Fruit fly (Drosophila melanogaster) ovary, adult (tissue): ENCODE measurements around the gene CG8997.

ENCODE experiments used
- CG17801 ChIP-seq: fragments of 200-800 bp; optimal IDR thresholded peaks from 2 replicates; lab custom pipeline; 2019; ENCODE audit warnings: missing biosample characterization, mild to moderate bottlenecking, missing genetic modification characterization, moderate library complexity; ENCODE audit not compliant: partially characterized antibody

The CG8997 gene

DNA sequence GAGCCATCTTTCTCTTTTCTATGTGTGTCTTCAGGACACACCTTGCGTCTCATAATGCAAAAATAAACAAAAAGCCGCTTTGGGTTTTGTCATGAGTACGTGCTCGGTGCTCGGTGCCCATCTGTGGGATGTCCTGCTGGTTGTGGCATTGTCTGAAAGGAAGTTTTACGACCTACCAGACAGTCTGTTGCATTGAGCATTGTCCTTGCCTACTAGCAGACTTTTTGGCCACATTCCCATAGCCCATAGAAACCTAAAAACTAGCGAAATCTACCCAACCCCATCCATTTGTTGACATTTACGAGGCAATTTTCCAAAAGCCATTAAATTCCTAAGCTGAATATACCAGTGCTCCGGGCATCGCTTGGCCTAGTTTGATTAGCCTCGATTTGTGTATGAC, 6.0 kb upstream of the CG8997 start:
- no peak for TF ChIP-seq CG17801 (GFP tag; lab: Kevin White, UChicago)

DNA sequence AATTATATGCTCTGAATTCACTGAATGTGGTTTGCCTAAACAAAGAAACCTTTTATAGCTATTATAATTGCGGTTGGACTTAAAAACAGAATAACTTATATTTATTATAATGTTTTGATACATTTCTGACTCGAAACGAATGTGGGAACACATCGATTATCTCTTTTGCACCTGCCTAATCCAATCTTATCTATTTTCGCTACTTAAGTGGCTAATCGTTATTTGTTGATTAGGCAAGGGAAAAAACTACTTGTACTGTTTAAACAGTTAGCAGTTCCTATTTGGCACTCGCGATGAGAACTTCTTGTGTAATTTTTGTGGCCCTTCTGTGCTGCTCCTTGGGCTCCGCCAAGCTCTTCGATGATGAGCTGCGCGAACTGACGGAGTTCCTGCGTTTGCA, 4.0 kb upstream of the CG8997 start, which contains the start of gene CG7968:
CG7968 (plus strand) TSS at position 276 of the 400 bp plus-strand sequence.
- TF ChIP-seq CG17801 (GFP tag; lab: Kevin White, UChicago) = no peak

DNA sequence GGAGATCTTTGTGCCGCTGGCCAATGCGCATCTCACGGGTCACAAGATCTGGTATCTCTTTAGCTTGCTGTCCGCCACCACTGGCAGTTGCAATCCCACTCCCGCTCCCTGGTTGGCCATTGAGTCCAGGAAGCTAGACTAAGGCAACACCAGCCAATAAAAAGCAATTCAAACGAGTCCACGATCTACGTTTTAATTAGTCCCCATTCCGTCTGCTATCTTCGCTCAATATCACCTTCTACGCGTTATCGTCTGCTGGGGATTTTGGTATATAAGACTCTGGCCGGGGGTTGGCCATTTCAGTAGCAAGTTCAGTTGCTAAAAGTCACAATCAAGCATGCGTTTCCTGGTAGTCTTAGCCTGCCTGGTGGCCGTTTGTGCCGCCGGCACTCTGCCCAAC, 2.5 kb upstream of the CG8997 start, which contains the start of gene CG7953:
CG7953 (plus strand) TSS at position 301 of the 400 bp plus-strand sequence.
- TF ChIP-seq CG17801 (GFP tag; lab: Kevin White, UChicago) = no peak

DNA sequence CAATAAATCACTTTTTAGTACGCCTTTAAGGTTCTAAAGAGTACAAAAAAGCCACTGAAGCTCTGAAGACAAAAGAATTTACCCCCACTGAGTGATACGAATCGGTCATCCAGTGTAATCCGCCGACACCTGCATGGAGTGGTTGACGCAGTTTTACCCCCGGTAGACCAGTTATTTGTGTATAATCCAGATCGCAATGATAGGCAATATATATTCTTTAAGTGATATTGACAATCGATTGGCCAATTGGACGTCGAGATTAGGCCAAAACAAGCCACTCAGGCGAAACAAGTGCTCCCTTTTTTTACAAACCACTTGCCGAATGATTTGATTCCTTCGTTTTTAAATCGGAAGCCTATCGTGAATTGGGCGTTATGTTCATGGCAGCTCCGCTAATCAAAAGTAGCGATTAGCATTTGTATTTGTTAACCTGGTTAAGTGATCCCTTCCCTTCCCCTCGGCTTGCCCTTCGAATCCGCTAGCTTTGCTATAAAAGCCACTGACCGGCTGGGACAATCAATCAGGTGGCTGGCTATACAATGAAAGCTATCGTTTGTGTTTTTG, 1.2 kb upstream of the CG8997 start, which contains the start of gene CG7916:
CG7916 (plus strand) TSS at position 514 of the 564 bp plus-strand sequence.
- no peak for TF ChIP-seq CG17801 (GFP tag; lab: Kevin White, UChicago)

DNA sequence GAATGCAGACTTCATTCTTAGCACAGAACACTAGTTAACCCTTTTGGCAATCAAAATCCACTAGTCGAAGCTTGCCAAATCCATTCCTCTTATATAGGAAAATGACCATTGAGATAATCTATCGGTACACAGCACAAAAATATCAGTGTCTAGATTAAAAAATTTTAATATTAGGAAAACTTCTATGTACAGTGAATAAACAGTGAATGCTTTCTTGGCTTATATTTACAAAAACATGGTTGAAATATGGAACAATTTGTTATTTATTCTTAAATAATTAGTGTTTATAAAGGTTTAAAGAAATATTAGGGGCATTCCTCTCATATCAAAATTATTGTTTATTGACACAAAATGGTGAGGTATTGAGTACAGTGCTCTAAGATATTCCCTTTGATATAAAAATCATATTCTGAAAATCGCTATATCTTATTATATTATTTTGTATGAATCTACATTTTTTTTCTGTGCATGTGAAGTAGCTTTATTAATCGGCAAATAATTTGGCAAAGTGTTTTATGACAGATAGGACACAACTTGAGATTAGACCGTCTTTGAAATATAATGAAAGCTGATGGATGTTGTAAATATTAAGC, 1.3 kb downstream of the CG8997 start, which contains the start of gene CG33306:
CG33306 (minus strand) TSS at position 51 of the 593 bp plus-strand sequence.
- TF ChIP-seq CG17801 (GFP tag; lab: Kevin White, UChicago) = no peak

DNA sequence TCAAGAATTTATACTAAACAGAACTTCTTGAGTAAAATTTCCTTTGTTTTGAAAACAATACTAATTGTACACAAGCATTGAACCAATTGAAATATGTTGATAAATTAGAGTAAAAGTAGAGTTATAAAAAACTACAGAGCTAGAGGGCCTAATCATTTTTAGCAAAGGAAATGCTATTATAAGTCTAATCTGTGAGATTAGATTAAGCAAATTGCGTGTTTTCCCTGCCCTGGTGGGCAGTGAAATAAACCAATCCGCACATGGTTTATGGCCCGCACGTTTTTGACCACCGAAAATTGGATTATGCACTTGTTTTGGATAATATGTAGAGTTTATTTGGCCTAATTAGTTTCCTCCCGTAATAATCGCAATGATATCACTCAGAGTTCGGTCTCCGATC, 2.6 kb downstream of the CG8997 start:
- no peak for TF ChIP-seq CG17801 (GFP tag; lab: Kevin White, UChicago)

DNA sequence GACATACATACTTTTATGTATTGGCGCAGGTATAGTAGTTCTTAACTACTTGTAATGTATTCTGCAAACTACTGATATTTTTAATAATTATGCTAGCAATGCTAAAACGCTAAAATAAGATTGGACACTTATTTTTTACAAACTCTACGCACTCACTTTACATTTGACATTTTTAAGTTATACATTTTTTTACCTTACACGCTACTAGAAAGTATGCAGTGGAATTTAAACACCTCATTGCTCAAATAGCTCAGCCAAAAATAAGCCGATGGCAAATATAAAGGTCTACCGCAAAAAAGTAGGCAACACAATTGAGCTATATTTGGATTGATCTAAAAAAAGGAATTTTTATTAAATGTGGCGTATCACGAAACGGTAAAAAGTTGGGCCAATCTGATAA, 3.0 kb downstream of the CG8997 start:
- TF ChIP-seq CG17801 (GFP tag; lab: Kevin White, UChicago) = no peak

DNA sequence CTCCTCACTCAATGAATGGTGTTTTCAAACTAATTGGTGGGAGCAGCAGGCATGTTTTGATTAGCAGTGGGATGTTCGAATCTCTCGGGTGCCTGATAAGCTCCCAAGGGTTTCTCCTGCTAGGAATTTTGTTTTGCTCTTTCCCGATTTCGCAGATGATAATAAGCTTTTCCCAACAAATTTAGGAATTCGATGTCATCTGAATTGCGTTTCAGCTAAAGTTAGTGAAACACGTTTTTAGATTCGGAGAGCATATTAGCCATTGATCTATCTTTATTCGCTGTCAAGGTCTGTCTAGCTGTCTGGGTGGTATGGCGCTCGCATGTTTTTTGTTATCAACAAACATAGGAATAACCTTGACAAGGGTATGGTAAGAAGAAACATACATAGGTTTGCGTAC, 3.6 kb downstream of the CG8997 start, which contains the start of gene CG33307:
CG33307 (minus strand) TSS at position 13 of the 400 bp plus-strand sequence.
- no peak for TF ChIP-seq CG17801 (GFP tag; lab: Kevin White, UChicago)

DNA sequence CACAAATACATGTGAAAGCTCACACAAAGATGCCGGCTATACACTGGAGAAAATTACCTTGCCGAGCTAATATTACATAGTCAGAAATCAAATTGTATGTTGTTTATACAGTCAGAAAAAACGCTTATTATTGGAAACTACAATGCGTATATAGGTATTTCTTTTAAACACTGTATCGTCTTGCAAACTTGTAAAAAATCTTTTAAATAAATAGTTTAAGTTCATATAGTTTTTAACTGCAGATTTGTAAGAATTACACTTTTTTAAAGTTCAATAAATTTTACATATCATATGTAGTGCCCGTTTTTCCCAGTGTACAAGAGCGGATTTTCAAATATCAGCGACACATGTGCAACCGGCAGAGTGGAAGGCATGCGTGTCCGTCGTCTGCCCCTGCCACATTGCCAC, 5.4 kb downstream of the CG8997 start:
- TF ChIP-seq CG17801 (GFP tag; lab: Kevin White, UChicago) = peak; percentile 72

DNA sequence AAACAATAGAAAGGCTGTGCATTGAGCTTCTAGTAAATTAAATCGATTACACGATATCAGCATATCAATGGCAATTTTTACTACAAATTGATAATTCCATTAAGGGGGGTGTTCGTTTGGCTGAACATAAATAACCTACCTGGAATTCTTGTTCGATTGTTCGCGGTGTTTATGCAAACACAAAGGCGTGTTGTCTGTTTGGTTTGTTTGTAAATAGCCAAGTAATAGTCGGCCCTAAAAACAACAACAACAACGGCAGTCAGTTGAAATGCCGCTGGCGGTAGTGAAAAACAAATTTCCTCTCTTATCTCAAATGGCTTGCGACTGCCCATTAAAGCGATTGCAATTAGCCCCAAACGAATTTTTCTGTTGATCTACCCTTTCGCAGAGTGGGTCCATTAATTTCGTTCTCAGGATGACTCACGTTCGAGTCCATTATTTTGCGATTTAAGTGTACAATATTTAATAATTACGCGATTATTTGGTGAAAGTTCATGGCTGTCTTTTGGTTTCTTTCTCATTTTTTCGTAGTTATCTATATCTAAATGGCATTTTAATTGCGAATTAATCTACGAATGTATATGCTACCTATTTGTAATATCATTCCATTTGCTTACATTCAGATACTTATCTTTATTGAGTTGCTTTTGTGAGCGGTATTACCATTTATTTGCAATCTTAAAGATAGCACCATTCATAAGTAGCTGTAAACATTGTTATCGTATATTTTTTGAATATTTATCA, 6.3 kb downstream of the CG8997 start:
- peak; percentile 78 for TF ChIP-seq CG17801 (GFP tag; lab: Kevin White, UChicago)

DNA sequence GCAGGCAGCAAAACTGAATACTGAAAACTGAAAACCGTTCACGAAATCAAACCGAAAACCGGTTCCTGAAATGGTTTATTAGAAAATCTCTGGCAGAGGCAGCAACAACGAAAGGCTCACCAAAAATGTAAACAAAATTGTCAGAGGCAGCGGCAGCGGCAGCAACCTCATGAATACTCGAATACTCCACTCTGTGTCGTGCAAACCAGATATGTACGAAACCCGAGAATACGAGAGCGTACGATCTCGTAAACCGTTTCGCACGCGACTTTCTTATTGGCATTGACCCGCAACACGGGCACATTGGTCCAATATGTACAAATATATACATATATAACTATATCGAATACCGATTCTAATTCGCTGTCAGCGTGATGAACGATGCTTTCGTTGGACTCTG, 7.5 kb downstream of the CG8997 start:
- TF ChIP-seq CG17801 (GFP tag; lab: Kevin White, UChicago) = no peak

DNA sequence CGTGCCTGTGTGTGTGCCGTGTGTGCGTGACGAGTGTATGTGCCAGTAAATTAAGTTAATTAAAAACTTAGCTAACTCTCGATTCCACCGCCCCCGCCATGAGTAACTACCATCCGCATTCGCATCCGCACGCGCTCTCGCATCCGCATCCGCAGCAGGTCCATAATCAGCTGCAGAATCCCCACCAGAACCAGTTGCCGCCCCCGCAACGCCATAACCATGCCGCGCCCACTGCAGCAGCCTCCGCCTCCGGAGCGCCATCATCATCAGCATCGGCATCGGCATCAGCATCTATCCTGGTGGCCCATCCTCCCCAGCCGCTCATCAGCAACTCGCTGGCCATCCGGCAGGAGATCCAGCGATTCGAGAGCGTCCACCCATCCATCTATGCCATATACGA, 9.2 kb downstream of the CG8997 start:
- no peak for TF ChIP-seq CG17801 (GFP tag; lab: Kevin White, UChicago)

DNA sequence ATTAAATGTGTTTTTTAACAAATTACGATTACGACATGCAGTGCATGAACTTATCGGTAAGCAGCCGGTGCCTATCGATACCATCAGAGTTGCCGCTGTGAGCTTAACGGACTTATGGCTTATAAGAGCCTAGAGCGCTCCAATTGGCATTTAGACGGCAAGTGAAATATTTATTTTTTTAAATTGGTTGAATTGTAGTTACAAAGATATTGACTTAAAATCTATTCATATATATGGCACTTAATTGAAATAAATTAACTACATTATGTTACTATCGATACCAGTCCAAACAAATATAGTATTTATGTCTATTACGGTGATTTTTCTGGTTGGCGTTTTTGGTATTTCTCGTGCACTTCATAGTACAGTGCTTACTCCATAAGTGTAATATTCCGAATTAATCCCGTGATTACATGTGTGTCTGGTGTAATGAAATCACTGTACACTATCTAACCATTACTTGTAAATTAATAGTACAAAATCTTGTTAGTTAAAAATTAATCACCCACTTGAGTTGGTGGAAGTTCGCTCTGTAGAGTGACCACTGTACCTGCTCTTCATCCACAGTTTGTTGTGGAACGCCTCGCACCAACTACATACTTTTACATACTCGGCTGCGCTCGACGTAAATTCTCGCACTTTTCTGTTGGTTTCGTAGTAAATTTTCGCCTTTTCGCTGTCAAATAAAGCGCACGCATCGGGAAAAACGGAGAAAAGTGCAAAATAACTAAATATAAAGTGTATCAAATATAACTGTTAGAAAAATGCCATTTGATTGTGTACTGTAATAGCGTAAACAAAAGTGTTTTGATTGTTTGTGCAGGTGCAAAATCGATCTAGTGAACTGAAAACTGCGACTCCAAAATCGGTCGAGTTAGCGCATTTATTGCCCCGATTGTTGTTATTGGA, 9.9 kb downstream of the CG8997 start, which contains the start of the genes mRpS23 and CenG1A:
mRpS23 (minus strand) TSS at position 71 of the 909 bp plus-strand sequence.
CenG1A (plus strand) TSS at position 563 of the 909 bp plus-strand sequence.
- peak; percentile 100 for TF ChIP-seq CG17801 (GFP tag; lab: Kevin White, UChicago)

DNA sequence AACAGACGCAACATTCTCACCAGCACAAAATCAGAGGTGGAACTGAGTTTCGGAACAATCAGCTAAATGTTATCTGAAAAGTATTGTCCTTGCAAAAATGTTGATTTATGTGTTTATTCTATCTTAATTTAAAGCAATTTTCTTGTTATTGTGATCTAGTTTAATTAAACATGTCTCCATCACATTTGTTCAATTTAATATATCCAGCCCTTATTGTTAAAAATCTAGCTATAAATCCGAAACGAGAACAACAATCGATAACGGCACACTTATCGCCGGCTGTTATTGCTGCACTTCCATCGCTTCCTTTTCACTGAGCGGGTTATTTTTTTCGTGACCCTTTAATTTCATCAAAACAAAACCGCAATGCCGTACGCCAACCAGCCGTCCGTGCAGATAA, 12.1 kb downstream of the CG8997 start, which contains the start of the genes GatC, PolG2 and Polr2C:
GatC (minus strand) TSS at position 48 of the 400 bp plus-strand sequence.
PolG2 (minus strand) TSS at position 48 of the 400 bp plus-strand sequence.
Polr2C (plus strand) TSS at position 280 of the 400 bp plus-strand sequence.
- no peak for TF ChIP-seq CG17801 (GFP tag; lab: Kevin White, UChicago)
